Fruit fly (Drosophila melanogaster) whole organism, pupa: ENCODE data around the gene scpr-A.

Experiments used
- CG17806 ChIP-seq: fragments of 200-800 bp; sonication (Bioruptor generic); optimal IDR thresholded peaks from 2 replicates; lab custom pipeline; 2018; ENCODE audit warnings: missing biosample characterization, mild to moderate bottlenecking, missing genetic modification characterization, moderate library complexity
- CG8159 ChIP-seq: fragments of 200-800 bp; sonication (Bioruptor generic); optimal IDR thresholded peaks from 3 replicates; lab custom pipeline; 2018; ENCODE audit warnings: missing biosample characterization, mild to moderate bottlenecking, missing genetic modification characterization, moderate library complexity
- EcR ChIP-seq: fragments of 200-800 bp; sonication (Bioruptor generic); optimal IDR thresholded peaks from 3 replicates; lab custom pipeline; 2019; ENCODE audit warnings: missing biosample characterization, missing genetic modification characterization, mild to moderate bottlenecking, moderate library complexity, missing genetic modification reagents
- Ets98B ChIP-seq: fragments of 200-800 bp; sonication (Bioruptor generic); IDR thresholded peaks from 2 replicates; pipeline ENCODE4 v1.3.6; 2022; ENCODE audit warnings: missing biosample characterization, missing genetic modification characterization
- Pif1A ChIP-seq: fragments of 200-800 bp; sonication (Bioruptor generic); optimal IDR thresholded peaks from 3 replicates; lab custom pipeline; 2016; ENCODE audit warnings: missing biosample characterization, missing genetic modification characterization
- Pif1B ChIP-seq: fragments of 200-800 bp; sonication (Bioruptor generic); optimal IDR thresholded peaks from 3 replicates; lab custom pipeline; 2016; ENCODE audit warnings: missing biosample characterization, missing genetic modification characterization
- rn ChIP-seq: fragments of 200-800 bp; sonication (Bioruptor generic); IDR thresholded peaks from 2 replicates; pipeline ENCODE4 v1.3.6; 2022; ENCODE audit warnings: missing biosample characterization, missing genetic modification characterization

dm6 chr3R:11230392-11230791, 10.6 kb upstream of the scpr-A start, which contains the start of gene GCC88:
- TF ChIP-seq CG17806 (tag; lab: Kevin White, UChicago) (no peak), EcR (GFP tag; lab: Kevin White, UChicago) (no peak), Pif1B (GFP tag; lab: Kevin White, UChicago) (no peak), Pif1A (GFP tag; lab: Kevin White, UChicago) (no peak), rn (no peak), CG8159 (no peak), Ets98B (GFP tag; lab: Robert Waterston, UW) (no peak)
